Fruit fly (Drosophila melanogaster): ENCODE data around the gene Reph.

The Reph gene

dm6 chr2L:3835221-3835620 lies 31.9 kb downstream of the Reph start:
- TF ChIP-seq bab1 (GFP tag; optimal IDR thresholded peaks at IDR 0.05) (no peak), CG5204 (GFP tag; optimal IDR thresholded peaks at IDR 0.05) (no peak), CG7101 (tag; optimal IDR thresholded peaks at IDR 0.05) (no peak), Hr96 (GFP tag; optimal IDR thresholded peaks at IDR 0.05) (no peak), kay (GFP tag; ENCODE audit: borderline replicate concordance) (no peak), tj (GFP tag; optimal IDR thresholded peaks at IDR 0.05) (no peak), CG1620 (GFP tag; optimal IDR thresholded peaks at IDR 0.05) (no peak), CG7045 (GFP tag; optimal IDR thresholded peaks at IDR 0.05) (no peak), cic (GFP tag; optimal IDR thresholded peaks at IDR 0.05) (no peak), toe (GFP tag; optimal IDR thresholded peaks at IDR 0.05) (no peak), CG33017 (tag; optimal IDR thresholded peaks at IDR 0.05) (no peak), Clk (GFP tag; optimal IDR thresholded peaks at IDR 0.05) (no peak), cnc (optimal IDR thresholded peaks at IDR 0.05) (no peak), pad (GFP tag; optimal IDR thresholded peaks at IDR 0.05) (no peak), CG14711 (tag; optimal IDR thresholded peaks at IDR 0.05) (no peak), ovo (GFP tag; optimal IDR thresholded peaks at IDR 0.05) (no peak)

dm6 chr2L:3836440-3836890 lies 33.1 kb downstream of the Reph start, which contains the start of gene slp2:
Gene slp2 (plus strand): TSS chr2L:3836840.
- no peak for TF ChIP-seq CG11617 (GFP tag; optimal IDR thresholded peaks at IDR 0.05)
- TF ChIP-seq pad (GFP tag; optimal IDR thresholded peaks at IDR 0.05) = peak; percentile 8

- TF ChIP-seq cnc (optimal IDR thresholded peaks at IDR 0.05) = no peak
Measured at dm6 chr2L:3840975-3841374, 37.6 kb downstream of the Reph start.

dm6 chr2L:3844135-3844534 lies 40.8 kb downstream of the Reph start:
- TF ChIP-seq Crg-1 (GFP tag; optimal IDR thresholded peaks at IDR 0.05) = no peak

dm6 chr2L:3844898-3845713 lies 41.8 kb downstream of the Reph start:
- TF ChIP-seq toe (GFP tag; optimal IDR thresholded peaks at IDR 0.05) (no peak), pad (GFP tag; optimal IDR thresholded peaks at IDR 0.05) (no peak), cnc (optimal IDR thresholded peaks at IDR 0.05) (no peak), CG14711 (tag; optimal IDR thresholded peaks at IDR 0.05) (no peak), tj (GFP tag; optimal IDR thresholded peaks at IDR 0.05) (no peak), CG7101 (tag; optimal IDR thresholded peaks at IDR 0.05) (no peak), CG5204 (GFP tag; optimal IDR thresholded peaks at IDR 0.05) (no peak), CG1620 (GFP tag; optimal IDR thresholded peaks at IDR 0.05) (no peak), cic (GFP tag; optimal IDR thresholded peaks at IDR 0.05) (no peak), ovo (GFP tag; optimal IDR thresholded peaks at IDR 0.05) (no peak), CG33017 (tag; optimal IDR thresholded peaks at IDR 0.05) (no peak), CG11617 (GFP tag; optimal IDR thresholded peaks at IDR 0.05) (no peak), bab1 (GFP tag; optimal IDR thresholded peaks at IDR 0.05) (no peak), Hr96 (GFP tag; optimal IDR thresholded peaks at IDR 0.05) (no peak), kay (GFP tag; ENCODE audit: borderline replicate concordance) (no peak), Crg-1 (GFP tag; optimal IDR thresholded peaks at IDR 0.05) (no peak)

dm6 chr2L:3846520-3846919 lies 43.2 kb downstream of the Reph start:
- TF ChIP-seq CG1620 (GFP tag; optimal IDR thresholded peaks at IDR 0.05) (no peak), CG7045 (GFP tag; optimal IDR thresholded peaks at IDR 0.05) (no peak), CG5204 (GFP tag; optimal IDR thresholded peaks at IDR 0.05) (no peak), pad (GFP tag; optimal IDR thresholded peaks at IDR 0.05) (no peak), CG11617 (GFP tag; optimal IDR thresholded peaks at IDR 0.05) (no peak), Crg-1 (GFP tag; optimal IDR thresholded peaks at IDR 0.05) (no peak), Clk (GFP tag; optimal IDR thresholded peaks at IDR 0.05) (no peak), kay (GFP tag; ENCODE audit: borderline replicate concordance) (no peak)

dm6 chr2L:3847908-3848307 lies 44.6 kb downstream of the Reph start:
- TF ChIP-seq CG1620 (GFP tag; optimal IDR thresholded peaks at IDR 0.05) (no peak), Clk (GFP tag; optimal IDR thresholded peaks at IDR 0.05) (no peak), bab1 (GFP tag; optimal IDR thresholded peaks at IDR 0.05) (no peak), cnc (optimal IDR thresholded peaks at IDR 0.05) (no peak), cic (GFP tag; optimal IDR thresholded peaks at IDR 0.05) (no peak), pad (GFP tag; optimal IDR thresholded peaks at IDR 0.05) (no peak), toe (GFP tag; optimal IDR thresholded peaks at IDR 0.05) (no peak), CG12768 (GFP tag; optimal IDR thresholded peaks at IDR 0.05) (no peak), CG7045 (GFP tag; optimal IDR thresholded peaks at IDR 0.05) (no peak), ovo (GFP tag; optimal IDR thresholded peaks at IDR 0.05) (no peak), CG5204 (GFP tag; optimal IDR thresholded peaks at IDR 0.05) (no peak), Hr96 (GFP tag; optimal IDR thresholded peaks at IDR 0.05) (no peak), Mnt (GFP tag; optimal IDR thresholded peaks at IDR 0.05) (no peak), tj (GFP tag; optimal IDR thresholded peaks at IDR 0.05) (no peak), Crg-1 (GFP tag; optimal IDR thresholded peaks at IDR 0.05) (no peak), CG14711 (tag; optimal IDR thresholded peaks at IDR 0.05) (no peak)
